Worm (Caenorhabditis elegans) whole organism, mixed stage, embryonic: ENCODE results near the gene T28A11.2.

Source experiments
- ham-2 ChIP-seq: fragments of 200-800 bp; sonication (Bioruptor generic); optimal IDR thresholded peaks from 2 replicates; lab custom pipeline; 2018; ENCODE audit warnings: mild to moderate bottlenecking, missing genetic modification characterization, missing compliant biosample characterization
- lsy-2 ChIP-seq: fragments of 150-350 bp; optimal IDR thresholded peaks from 2 replicates; lab custom pipeline; 2014; ENCODE audit warnings: missing biosample characterization, missing genetic modification characterization
- mep-1 ChIP-seq: fragments of 150-350 bp; optimal IDR thresholded peaks from 2 replicates; lab custom pipeline; 2017; ENCODE audit warnings: missing biosample characterization, missing genetic modification reagents, missing genetic modification characterization, inconsistent platforms
- nhr-76 ChIP-seq: sonication (generic microtip); optimal IDR thresholded peaks from 2 replicates; lab custom pipeline; 2017; ENCODE audit warnings: missing biosample characterization, missing genetic modification characterization
- snpc-4 ChIP-seq: fragments of 150-350 bp; optimal IDR thresholded peaks from 2 replicates; lab custom pipeline; 2014; ENCODE audit warnings: missing biosample characterization, missing genetic modification characterization
- ztf-11 ChIP-seq: fragments of 150-350 bp; optimal IDR thresholded peaks from 2 replicates; lab custom pipeline; 2014; ENCODE audit warnings: missing biosample characterization, missing genetic modification characterization

DNA sequence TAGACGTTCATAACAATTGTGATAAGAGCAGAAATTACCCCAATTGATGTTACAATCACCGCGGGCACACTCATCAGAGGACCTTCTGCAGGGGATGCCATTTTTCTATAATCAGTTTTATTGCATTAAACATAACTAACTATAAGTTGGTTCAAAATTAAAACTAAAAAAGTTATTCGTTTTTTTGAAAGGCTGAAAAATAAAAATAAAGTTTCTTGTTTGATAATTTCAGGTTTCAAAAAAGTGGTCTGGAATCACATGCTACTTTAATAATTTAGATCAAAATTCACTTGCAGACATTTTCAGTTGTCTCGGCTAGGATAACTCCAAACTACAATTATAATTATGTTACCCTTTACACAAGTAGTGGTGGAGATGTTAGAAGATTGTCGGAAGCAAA, 21.7 kb downstream of the T28A11.2 start, which contains the start of gene srbc-1:
- TF ChIP-seq nhr-76, result no peak
- no peak for TF ChIP-seq lsy-2 (tag; lab: Kevin White, UChicago)
- no peak for TF ChIP-seq mep-1 (tag; lab: Kevin White, UChicago)
- TF ChIP-seq ztf-11 (tag; lab: Kevin White, UChicago), result no peak
- no peak for TF ChIP-seq ham-2 (GFP tag; lab: Kevin White, UChicago)
- TF ChIP-seq snpc-4 (tag; lab: Kevin White, UChicago), result no peak
